Worm (Caenorhabditis elegans): ENCODE data around the gene zchc-1A.

ce11 chrX:5218323-5218722 is 44.2 kb downstream of the zchc-1A start:
- TF ChIP-seq hsf-1 (GFP tag; IDR thresholded peaks at IDR 0.05) (no peak), rcor-1 (GFP tag; IDR thresholded peaks at IDR 0.05) (no peak), repo-1 (tag; optimal IDR thresholded peaks at IDR 0.05) (no peak), gei-17 (GFP tag; optimal IDR thresholded peaks at IDR 0.05) (no peak), bed-2 (GFP tag; IDR thresholded peaks at IDR 0.05) (no peak), egl-44 (GFP tag; IDR thresholded peaks at IDR 0.05) (no peak), nhr-80 (tag; optimal IDR thresholded peaks at IDR 0.05) (no peak), cebp-2 (GFP tag; IDR thresholded peaks at IDR 0.05) (no peak), mcd-1 (GFP tag; IDR thresholded peaks at IDR 0.05) (no peak), ztf-18 (tag; optimal IDR thresholded peaks at IDR 0.05) (no peak), ztf-25 (GFP tag; IDR thresholded peaks at IDR 0.05) (no peak)

Data from whole organism, young adult.